Worm (Caenorhabditis elegans): ENCODE measurements around the gene F23F1.4.

ce11 chrII:8212-8611 is 20.0 kb downstream of the F23F1.4 start:
- TF ChIP-seq nhr-76 (tag; optimal IDR thresholded peaks at IDR 0.05) = no peak
- no peak for TF ChIP-seq snpc-4 (tag; optimal IDR thresholded peaks at IDR 0.05)
